Worm (Caenorhabditis elegans): ENCODE results near the gene F14H8.5.

Gene F14H8.5

DNA sequence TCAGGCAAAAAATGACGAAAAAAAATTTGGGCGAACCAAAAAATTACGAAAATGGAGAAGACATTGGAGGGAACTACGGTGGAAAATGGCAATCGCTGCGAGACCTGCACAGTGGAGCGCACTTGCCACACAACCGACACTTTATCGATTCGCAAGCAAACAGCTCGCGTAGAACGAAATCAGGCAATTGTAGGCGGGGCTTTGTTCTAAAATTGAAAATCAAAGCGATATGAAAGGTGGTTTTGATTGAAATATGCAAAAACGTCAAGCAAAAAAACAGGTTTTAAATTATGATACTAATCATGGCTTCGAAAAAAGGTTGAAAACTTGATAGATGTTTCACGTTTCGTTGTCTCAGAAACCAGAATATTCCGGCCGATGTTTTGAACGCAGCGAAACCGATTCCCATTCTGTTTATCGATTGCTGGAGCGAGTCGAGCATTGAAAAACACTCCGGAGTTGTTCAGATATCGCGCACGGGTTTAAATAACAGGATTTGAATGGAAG lies 18.6 kb upstream of the F14H8.5 start, which contains the start of the genes fib-1 and mut-15 (continued):
- TF ChIP-seq T20F7.1 (GFP tag; optimal IDR thresholded peaks at IDR 0.05) (peak; percentile 91), dmd-8 (GFP tag; IDR thresholded peaks at IDR 0.05) (no peak), lin-15B (tag; optimal IDR thresholded peaks at IDR 0.05) (peak; percentile 76), mxl-2 (GFP tag; conservative IDR thresholded peaks at IDR 0.05) (no peak), lsy-2 (tag; optimal IDR thresholded peaks at IDR 0.05) (peak; percentile 89 to 97), aha-1 (tag) (peak; percentile 24), tra-1 (GFP tag; IDR thresholded peaks at IDR 0.05) (peak; percentile 67), hif-1 (tag; optimal IDR thresholded peaks at IDR 0.05) (peak in 1 of 2 experiments; percentile 91), F49E8.2 (tag; optimal IDR thresholded peaks at IDR 0.05; ENCODE audit: borderline replicate concordance) (peak; percentile 48), dve-1 (tag; optimal IDR thresholded peaks at IDR 0.05; ENCODE audit: insufficient read depth) (peak; percentile 89), zfp-3 (GFP tag; conservative IDR thresholded peaks at IDR 0.05) (no peak), duxl-1 (tag; optimal IDR thresholded peaks at IDR 0.05; ENCODE audit: poor library complexity) (peak; percentile 62), fkh-10 (GFP tag; optimal IDR thresholded peaks at IDR 0.05) (peak; percentile 86), Y105C5A.15 (GFP tag; IDR thresholded peaks at IDR 0.05) (no peak), ztf-11 (tag; optimal IDR thresholded peaks at IDR 0.05) (no peak), php-3 (GFP tag; IDR thresholded peaks at IDR 0.05) (0 out of 2 replicates have a peak, but pooled peaks have one; percentile 19), arid-1 (GFP tag; conservative IDR thresholded peaks at IDR 0.05) (0 out of 2 replicates have a peak, but pooled peaks have one; percentile 55), madf-9 (GFP tag; conservative IDR thresholded peaks at IDR 0.05) (no peak), zag-1 (tag; optimal IDR thresholded peaks at IDR 0.05) (no peak), ceh-62 (tag; optimal IDR thresholded peaks at IDR 0.05) (no peak), unc-130 (GFP tag; optimal IDR thresholded peaks at IDR 0.05) (peak; percentile 94), egl-43 (GFP tag; IDR thresholded peaks at IDR 0.05) (0 out of 2 replicates have a peak, but pooled peaks have one; percentile 45), T26A8.4 (GFP tag; IDR thresholded peaks at IDR 0.05) (peak; percentile 71; the same call in 1 of the 2 replicates), nhr-6 (tag; optimal IDR thresholded peaks at IDR 0.05) (peak; percentile 95), dmd-6 (GFP tag; IDR thresholded peaks at IDR 0.05) (peak; percentile 80), nhr-11 (tag; optimal IDR thresholded peaks at IDR 0.05) (peak; percentile 91), nhr-41 (GFP tag; IDR thresholded peaks at IDR 0.05) (no peak), dmd-9 (GFP tag; IDR thresholded peaks at IDR 0.05) (peak; percentile 78; the same call in 1 of the 2 replicates), rbr-2 (tag; optimal IDR thresholded peaks at IDR 0.05) (peak; percentile 92), mxl-3 (GFP tag; optimal IDR thresholded peaks at IDR 0.05) (peak; percentile 78), lin-1 (GFP tag; IDR thresholded peaks at IDR 0.05) (no peak), D1046.2 (GFP tag; IDR thresholded peaks at IDR 0.05) (no peak), mes-2 (tag; optimal IDR thresholded peaks at IDR 0.05; ENCODE audit: poor library complexity, severe bottlenecking) (peak; percentile 96), ZK337.2 (GFP tag; IDR thresholded peaks at IDR 0.05) (no peak), pqm-1 (tag; optimal IDR thresholded peaks at IDR 0.05) (no peak), lim-7 (GFP tag; IDR thresholded peaks at IDR 0.05) (no peak), ztf-7 (tag; optimal IDR thresholded peaks at IDR 0.05) (no peak), ctbp-1 (GFP tag; IDR thresholded peaks at IDR 0.05) (peak; percentile 72), hmg-1.1 (GFP tag; IDR thresholded peaks at IDR 0.05) (peak; percentile 86), lin-39 (tag; optimal IDR thresholded peaks at IDR 0.05) (no peak), set-16 (GFP tag; IDR thresholded peaks at IDR 0.05) (no peak), F44E2.7 (GFP tag; IDR thresholded peaks at IDR 0.05) (no peak), nhr-28 (tag; optimal IDR thresholded peaks at IDR 0.05) (peak; percentile 74), Y48G9A.11 (GFP tag; IDR thresholded peaks at IDR 0.05) (peak; percentile 87), nhr-76 (tag; optimal IDR thresholded peaks at IDR 0.05) (no peak), attf-4 (tag; optimal IDR thresholded peaks at IDR 0.05) (no peak), daf-12 (tag; optimal IDR thresholded peaks at IDR 0.05) (no peak), sdz-12 (GFP tag; optimal IDR thresholded peaks at IDR 0.05) (no peak), nhr-10 (tag; optimal IDR thresholded peaks at IDR 0.05) (no peak), hlh-11 (tag; optimal IDR thresholded peaks at IDR 0.05) (peak; percentile 88), spr-3 (GFP tag; optimal IDR thresholded peaks at IDR 0.05) (peak; percentile 8)
